Fruit fly (Drosophila melanogaster) whole organism: ENCODE measurements around the gene CG34309.

Experiments used
- pan ChIP-seq: fragments of >200 bp; optimal IDR thresholded peaks from 2 replicates; lab custom pipeline; 2017
- psq ChIP-seq: fragments of >200 bp; optimal IDR thresholded peaks from 2 replicates; lab custom pipeline; 2017

DNA sequence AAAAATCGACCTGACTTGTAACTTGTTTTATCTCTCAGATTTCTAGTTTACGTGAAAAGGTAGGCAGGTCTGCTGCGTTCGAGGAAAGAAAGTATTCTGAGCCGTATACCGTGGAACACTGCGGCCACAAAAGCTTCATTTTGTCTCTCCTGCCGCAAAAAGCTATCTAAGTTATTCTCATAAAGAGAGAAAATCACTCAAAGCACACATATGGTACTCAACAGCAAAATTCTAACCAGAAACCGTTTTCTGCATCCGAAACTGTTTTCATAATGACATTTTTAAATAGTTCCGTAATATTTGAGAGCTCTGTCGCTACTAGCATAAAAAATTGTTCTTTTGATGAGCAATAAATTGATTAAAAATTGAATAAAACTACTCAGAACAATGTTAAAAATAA is 7.2 kb downstream of the CG34309 start, which contains the start of the genes CG9813 and CG8870:
- TF ChIP-seq pan (no peak), psq (lab: Kevin White, UChicago) (no peak)
